Fruit fly (Drosophila melanogaster) whole organism, pupa: ENCODE results near the gene CG3368.

ENCODE experiments used
- CG10348 ChIP-seq: fragments of 200-800 bp; sonication (Bioruptor generic); IDR thresholded peaks from 2 replicates; pipeline ENCODE4 v1.3.6; 2022; ENCODE audit warnings: missing biosample characterization, missing genetic modification characterization
- CG12605 ChIP-seq: fragments of 200-800 bp; sonication (Bioruptor generic); IDR thresholded peaks from 2 replicates; pipeline ENCODE4 v1.3.6; 2022; ENCODE audit warnings: missing biosample characterization, missing genetic modification characterization
- CG13204 ChIP-seq: fragments of 200-800 bp; sonication (Bioruptor generic); optimal IDR thresholded peaks from 2 replicates; lab custom pipeline; 2018; ENCODE audit warnings: missing biosample characterization, mild to moderate bottlenecking, missing genetic modification characterization, moderate library complexity
- CG14655 ChIP-seq: fragments of 200-800 bp; sonication (Bioruptor generic); optimal IDR thresholded peaks from 3 replicates; lab custom pipeline; 2017; ENCODE audit warnings: mild to moderate bottlenecking, missing biosample characterization, missing genetic modification reagents, missing genetic modification characterization
- CG15710 ChIP-seq: fragments of 200-800 bp; sonication (Bioruptor generic); optimal IDR thresholded peaks from 2 replicates; lab custom pipeline; 2018; ENCODE audit warnings: missing biosample characterization, mild to moderate bottlenecking, missing genetic modification characterization, moderate library complexity
- CG17806 ChIP-seq: fragments of 200-800 bp; sonication (Bioruptor generic); optimal IDR thresholded peaks from 2 replicates; lab custom pipeline; 2018; ENCODE audit warnings: missing biosample characterization, mild to moderate bottlenecking, missing genetic modification characterization, moderate library complexity
- CG32121 ChIP-seq: fragments of 200-800 bp; sonication (Bioruptor generic); IDR thresholded peaks from 2 replicates; pipeline ENCODE4 v1.3.6; 2022; ENCODE audit warnings: missing biosample characterization, missing genetic modification characterization
- CG34367 ChIP-seq: fragments of 200-800 bp; sonication (Bioruptor generic); optimal IDR thresholded peaks from 2 replicates; lab custom pipeline; 2018; ENCODE audit warnings: missing biosample characterization, mild to moderate bottlenecking, missing genetic modification characterization
- CG4496 ChIP-seq: fragments of 200-800 bp; sonication (Bioruptor generic); IDR thresholded peaks from 3 replicates; pipeline ENCODE4 v1.3.6; 2022; ENCODE audit warnings: missing biosample characterization, missing genetic modification characterization
- CG8159 ChIP-seq: fragments of 200-800 bp; sonication (Bioruptor generic); optimal IDR thresholded peaks from 3 replicates; lab custom pipeline; 2018; ENCODE audit warnings: missing biosample characterization, mild to moderate bottlenecking, missing genetic modification characterization, moderate library complexity
- CG8301 ChIP-seq: fragments of 200-800 bp; sonication (Bioruptor generic); optimal IDR thresholded peaks from 2 replicates; lab custom pipeline; 2018; ENCODE audit warnings: missing biosample characterization, mild to moderate bottlenecking, missing genetic modification characterization
- CG9948 ChIP-seq: fragments of 200-800 bp; sonication (Bioruptor generic); optimal IDR thresholded peaks from 2 replicates; lab custom pipeline; 2018; ENCODE audit warnings: missing biosample characterization, mild to moderate bottlenecking, missing genetic modification characterization, moderate library complexity
- D1 ChIP-seq: fragments of 200-800 bp; sonication (Bioruptor generic); optimal IDR thresholded peaks from 2 replicates; lab custom pipeline; 2018; ENCODE audit warnings: missing biosample characterization, mild to moderate bottlenecking, missing genetic modification characterization, moderate library complexity
- EcR ChIP-seq: fragments of 200-800 bp; sonication (Bioruptor generic); optimal IDR thresholded peaks from 3 replicates; lab custom pipeline; 2019; ENCODE audit warnings: missing biosample characterization, missing genetic modification characterization, mild to moderate bottlenecking, moderate library complexity, missing genetic modification reagents
- Ets98B ChIP-seq: fragments of 200-800 bp; sonication (Bioruptor generic); IDR thresholded peaks from 2 replicates; pipeline ENCODE4 v1.3.6; 2022; ENCODE audit warnings: missing biosample characterization, missing genetic modification characterization
- Pif1A ChIP-seq: fragments of 200-800 bp; sonication (Bioruptor generic); optimal IDR thresholded peaks from 3 replicates; lab custom pipeline; 2016; ENCODE audit warnings: missing biosample characterization, missing genetic modification characterization
- Pif1B ChIP-seq: fragments of 200-800 bp; sonication (Bioruptor generic); optimal IDR thresholded peaks from 3 replicates; lab custom pipeline; 2016; ENCODE audit warnings: missing biosample characterization, missing genetic modification characterization
- Snoo ChIP-seq: fragments of 200-800 bp; sonication (Bioruptor generic); optimal IDR thresholded peaks from 3 replicates; lab custom pipeline; 2017; ENCODE audit warnings: missing biosample characterization, mild to moderate bottlenecking, missing genetic modification characterization, inconsistent platforms
- fd96Ca ChIP-seq: fragments of 200-800 bp; sonication (Bioruptor generic); IDR thresholded peaks from 3 replicates; pipeline ENCODE4 v1.3.6; 2022; ENCODE audit warnings: missing biosample characterization, missing genetic modification characterization
- gl ChIP-seq: fragments of 200-800 bp; sonication (Bioruptor generic); optimal IDR thresholded peaks from 2 replicates; lab custom pipeline; 2018; ENCODE audit warnings: missing biosample characterization, mild to moderate bottlenecking, missing genetic modification characterization
- rn ChIP-seq: fragments of 200-800 bp; sonication (Bioruptor generic); IDR thresholded peaks from 2 replicates; pipeline ENCODE4 v1.3.6; 2022; ENCODE audit warnings: missing biosample characterization, missing genetic modification characterization

Gene CG3368

dm6 chr3R:27283645-27284044, at the start of gene CG3368:
CG3368 (plus strand) TSS chr3R:27283780.
- no peak for TF ChIP-seq CG8159 (tag; lab: Kevin White, UChicago)
- TF ChIP-seq EcR (GFP tag; lab: Kevin White, UChicago) = no peak
- TF ChIP-seq CG9948 (tag; lab: Kevin White, UChicago) = no peak
- no peak for TF ChIP-seq CG15710
- TF ChIP-seq Snoo = no peak
- TF ChIP-seq CG17806 (tag; lab: Kevin White, UChicago) = no peak
- TF ChIP-seq Pif1B (GFP tag; lab: Kevin White, UChicago) = no peak
- no peak for TF ChIP-seq CG14655 (GFP tag; lab: Kevin White, UChicago)
- TF ChIP-seq CG8301 (tag; lab: Kevin White, UChicago) = no peak
- TF ChIP-seq CG32121 (GFP tag; lab: Robert Waterston, UW) = no peak
- no peak for TF ChIP-seq Pif1A
- TF ChIP-seq fd96Ca (GFP tag; lab: Robert Waterston, UW) = no peak
- no peak for TF ChIP-seq D1
- no peak for TF ChIP-seq Ets98B (GFP tag; lab: Robert Waterston, UW)
- no peak for TF ChIP-seq CG13204
- no peak for TF ChIP-seq CG4496
- no peak for TF ChIP-seq CG12605 (GFP tag; lab: Robert Waterston, UW)
- TF ChIP-seq gl (tag; lab: Kevin White, UChicago) = no peak
- no peak for TF ChIP-seq CG34367
- TF ChIP-seq rn (GFP tag; lab: Robert Waterston, UW) = no peak

dm6 chr3R:27237980-27238379, 45.6 kb upstream of the CG3368 start:
- TF ChIP-seq fd96Ca (GFP tag; lab: Robert Waterston, UW) (no peak), Pif1A (no peak), CG10348 (no peak), Snoo (no peak), gl (tag; lab: Kevin White, UChicago) (no peak), CG9948 (tag; lab: Kevin White, UChicago) (no peak)

dm6 chr3R:27238438-27239301, 44.9 kb upstream of the CG3368 start, which contains the start of the genes CG31064 and PolA2:
CG31064 (minus strand) TSS chr3R:27239085.
PolA2 (plus strand) TSS chr3R:27239163.
- TF ChIP-seq CG4496 (0 out of 3 replicates have a peak, but pooled peaks have one; percentile 15), CG12605 (GFP tag; lab: Robert Waterston, UW) (0 out of 2 replicates have a peak, but pooled peaks have one; percentile 6), fd96Ca (GFP tag; lab: Robert Waterston, UW) (no peak)
- TF ChIP-seq, all 21 proteins: peak for 2

dm6 chr3R:27240967-27241366, 42.6 kb upstream of the CG3368 start, which contains the start of gene CG17991:
CG17991 (plus strand) TSS chr3R:27241267.
- TF ChIP-seq CG10348 = no peak

dm6 chr3R:27244412-27244741, 39.2 kb upstream of the CG3368 start:
- TF ChIP-seq CG14655 (GFP tag; lab: Kevin White, UChicago) (no peak), rn (GFP tag; lab: Robert Waterston, UW) (no peak), D1 (no peak), CG15710 (no peak), CG12605 (GFP tag; lab: Robert Waterston, UW) (no peak), fd96Ca (GFP tag; lab: Robert Waterston, UW) (no peak; the same call in 2 of the 3 replicates)
- TF ChIP-seq, all 21 proteins: peak for 0

- TF ChIP-seq CG9948 (tag; lab: Kevin White, UChicago) (no peak), Pif1A (no peak), CG32121 (GFP tag; lab: Robert Waterston, UW) (no peak), CG8159 (tag; lab: Kevin White, UChicago) (no peak), EcR (GFP tag; lab: Kevin White, UChicago) (peak; percentile 54), CG34367 (no peak), CG4496 (no peak), CG12605 (GFP tag; lab: Robert Waterston, UW) (no peak), gl (tag; lab: Kevin White, UChicago) (peak; percentile 26), Ets98B (GFP tag; lab: Robert Waterston, UW) (peak; percentile 24; the same call in 1 of the 2 replicates), Pif1B (GFP tag; lab: Kevin White, UChicago) (peak; percentile 41), D1 (no peak), fd96Ca (GFP tag; lab: Robert Waterston, UW) (0 out of 3 replicates have a peak, but pooled peaks have one; percentile 17), CG17806 (tag; lab: Kevin White, UChicago) (no peak), CG13204 (peak; percentile 82), CG8301 (tag; lab: Kevin White, UChicago) (no peak), Snoo (peak; percentile 26)
Measured at dm6 chr3R:27244742-27245400, 38.7 kb upstream of the CG3368 start, which contains the start of gene CG18766. CG18766 (minus strand) TSS chr3R:27245249.
